Fruit fly (Drosophila melanogaster): ENCODE measurements around the gene rdgA.
A peak's percentile ranks its signal among the peaks of the same experiment; 100 is the strongest.

Gene rdgA

dm6 chrX:8863554-8864498, 43.0 kb upstream of the rdgA start (continued):
- TF ChIP-seq Hmr (GFP tag; optimal IDR thresholded peaks at IDR 0.05): peak; percentile 81
- TF ChIP-seq MBD-R2 (GFP tag; IDR thresholded peaks at IDR 0.05): peak; percentile 64
- peak; percentile 40 for TF ChIP-seq lilli (GFP tag; optimal IDR thresholded peaks at IDR 0.05)
- TF ChIP-seq CG1792 (GFP tag; optimal IDR thresholded peaks at IDR 0.05): no peak
- TF ChIP-seq CG10543 (GFP tag; optimal IDR thresholded peaks at IDR 0.05): peak; percentile 89
- peak; percentile 77; the same call in 1 of the 2 replicates for TF ChIP-seq al (GFP tag; IDR thresholded peaks at IDR 0.05)
- peak; percentile 44 for TF ChIP-seq Chrac-16 (GFP tag; optimal IDR thresholded peaks at IDR 0.05)
- no peak for TF ChIP-seq CG11398 (GFP tag; optimal IDR thresholded peaks at IDR 0.05)
- no peak for TF ChIP-seq en (GFP tag; optimal IDR thresholded peaks at IDR 0.05)
- TF ChIP-seq hth (optimal IDR thresholded peaks at IDR 0.05): no peak
- peak; percentile 29 for TF ChIP-seq Ravus (GFP tag; IDR thresholded peaks at IDR 0.05)
- peak; percentile 17; the same call in 1 of the 2 replicates for TF ChIP-seq gt (GFP tag; IDR thresholded peaks at IDR 0.05)
- peak; percentile 79 for TF ChIP-seq nerfin-1 (tag; optimal IDR thresholded peaks at IDR 0.05)
- no peak for TF ChIP-seq HmgD (GFP tag; optimal IDR thresholded peaks at IDR 0.05)
- peak; percentile 48 for TF ChIP-seq Atf-2 (GFP tag; optimal IDR thresholded peaks at IDR 0.05)
- TF ChIP-seq phol (tag; optimal IDR thresholded peaks at IDR 0.05): peak; percentile 81
- TF ChIP-seq pros (GFP tag; optimal IDR thresholded peaks at IDR 0.05): peak; percentile 18
- TF ChIP-seq dmrt99B (tag; optimal IDR thresholded peaks at IDR 0.05): peak; percentile 92
- TF ChIP-seq sr (GFP tag; IDR thresholded peaks at IDR 0.05): no peak
- TF ChIP-seq CG12299 (tag; optimal IDR thresholded peaks at IDR 0.05): peak; percentile 52
- 0 out of 2 replicates have a peak, but pooled peaks have one; percentile 40 for TF ChIP-seq toy (GFP tag; IDR thresholded peaks at IDR 0.05)
- TF ChIP-seq so (GFP tag; IDR thresholded peaks at IDR 0.05): peak; percentile 83
- peak; percentile 90 for TF ChIP-seq lab (GFP tag; optimal IDR thresholded peaks at IDR 0.05)
- TF ChIP-seq CG4360 (GFP tag; IDR thresholded peaks at IDR 0.05): 0 out of 2 replicates have a peak, but pooled peaks have one; percentile 9
- peak; percentile 36 for TF ChIP-seq pho (GFP tag; optimal IDR thresholded peaks at IDR 0.05)
- no peak for TF ChIP-seq CHES-1-like (GFP tag; optimal IDR thresholded peaks at IDR 0.05)
- no peak for TF ChIP-seq psq (GFP tag; optimal IDR thresholded peaks at IDR 0.05)
- peak; percentile 63 for TF ChIP-seq CG3407 (GFP tag; optimal IDR thresholded peaks at IDR 0.05)
- peak; percentile 63; the same call in 1 of the 2 replicates for TF ChIP-seq Nf-YA (GFP tag; IDR thresholded peaks at IDR 0.05)
- no peak for TF ChIP-seq sna (GFP tag; IDR thresholded peaks at IDR 0.05; ENCODE audit: partially characterized antibody)
- peak; percentile 63 for TF ChIP-seq CG4820 (GFP tag; optimal IDR thresholded peaks at IDR 0.05)
- peak; percentile 82 for TF ChIP-seq CG6689 (GFP tag; IDR thresholded peaks at IDR 0.05)
- peak; percentile 85 for TF ChIP-seq Meics (GFP tag; optimal IDR thresholded peaks at IDR 0.05)
- TF ChIP-seq CG8765 (GFP tag; IDR thresholded peaks at IDR 0.05): peak; percentile 11; the same call in 1 of the 2 replicates
- no peak for TF ChIP-seq CG8089 (GFP tag; optimal IDR thresholded peaks at IDR 0.05)
- peak; percentile 83 for TF ChIP-seq sob (GFP tag; IDR thresholded peaks at IDR 0.05)
- peak; percentile 48; the same call in 1 of the 2 replicates for TF ChIP-seq wdn (GFP tag; IDR thresholded peaks at IDR 0.05)
- peak; percentile 17; the same call in 1 of the 2 replicates for TF ChIP-seq bowl (GFP tag; IDR thresholded peaks at IDR 0.05)
- 0 out of 2 replicates have a peak, but pooled peaks have one; percentile 36 for TF ChIP-seq Gsc (GFP tag; IDR thresholded peaks at IDR 0.05)
- TF ChIP-seq Oaz (GFP tag; IDR thresholded peaks at IDR 0.05): peak; percentile 72
- TF ChIP-seq ato (GFP tag; IDR thresholded peaks at IDR 0.05; ENCODE audit: partially characterized antibody): no peak
- TF ChIP-seq CG6654 (GFP tag; optimal IDR thresholded peaks at IDR 0.05): peak; percentile 57
- TF ChIP-seq stc (GFP tag; IDR thresholded peaks at IDR 0.05): peak; percentile 69; the same call in 1 of the 2 replicates
- TF ChIP-seq yki (optimal IDR thresholded peaks at IDR 0.05): no peak
- TF ChIP-seq jigr1 (GFP tag; IDR thresholded peaks at IDR 0.05): no peak
- peak; percentile 85 for TF ChIP-seq CG18599 (GFP tag; optimal IDR thresholded peaks at IDR 0.05)
- TF ChIP-seq Tbp (GFP tag; optimal IDR thresholded peaks at IDR 0.05): no peak
- TF ChIP-seq Dbx (GFP tag; IDR thresholded peaks at IDR 0.05): peak; percentile 84
- TF ChIP-seq Hr51 (GFP tag; optimal IDR thresholded peaks at IDR 0.05): peak in 1 of 2 experiments; percentile 83

All from whole organism, embryonic.